Fruit fly (Drosophila melanogaster): Measurements from ENCODE around the gene CG8620.

DNA sequence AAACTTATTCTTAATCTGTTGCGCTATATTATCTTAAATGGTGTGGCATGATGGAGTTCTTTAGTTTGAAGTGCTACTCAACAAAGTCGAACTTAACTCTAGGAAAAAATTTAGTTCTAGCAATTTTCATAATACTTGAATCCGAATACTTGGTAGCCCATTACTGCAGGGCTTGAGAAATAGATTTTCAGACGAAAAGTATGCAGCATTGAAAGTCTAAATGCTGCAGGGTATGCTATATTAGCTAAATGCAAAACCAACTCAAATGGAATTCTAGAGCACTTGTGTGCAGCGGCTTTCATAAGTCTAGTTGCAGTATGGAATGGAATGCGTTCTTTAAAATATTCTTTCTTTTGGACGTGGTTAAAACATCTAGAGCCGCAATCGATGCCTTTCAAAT is 14.6 kb upstream of the CG8620 start:
- no peak for TF ChIP-seq Dek (tag; optimal IDR thresholded peaks at IDR 0.05)
- TF ChIP-seq sens (GFP tag) = no peak
- TF ChIP-seq Elba2 (GFP tag; optimal IDR thresholded peaks at IDR 0.05) = no peak
- no peak for TF ChIP-seq knrl (GFP tag; IDR thresholded peaks at IDR 0.05; ENCODE audit: partially characterized antibody)
- no peak for TF ChIP-seq CG10979 (tag; optimal IDR thresholded peaks at IDR 0.05)
- TF ChIP-seq CG17359 (tag; optimal IDR thresholded peaks at IDR 0.05) = no peak
- no peak for TF ChIP-seq CG9437 (GFP tag; optimal IDR thresholded peaks at IDR 0.05)
- TF ChIP-seq abd-A (tag; optimal IDR thresholded peaks at IDR 0.05) = no peak
- TF ChIP-seq C15 (GFP tag; IDR thresholded peaks at IDR 0.05) = no peak
